Worm (Caenorhabditis elegans): ENCODE measurements around the gene pgp-14.

The pgp-14 gene

DNA sequence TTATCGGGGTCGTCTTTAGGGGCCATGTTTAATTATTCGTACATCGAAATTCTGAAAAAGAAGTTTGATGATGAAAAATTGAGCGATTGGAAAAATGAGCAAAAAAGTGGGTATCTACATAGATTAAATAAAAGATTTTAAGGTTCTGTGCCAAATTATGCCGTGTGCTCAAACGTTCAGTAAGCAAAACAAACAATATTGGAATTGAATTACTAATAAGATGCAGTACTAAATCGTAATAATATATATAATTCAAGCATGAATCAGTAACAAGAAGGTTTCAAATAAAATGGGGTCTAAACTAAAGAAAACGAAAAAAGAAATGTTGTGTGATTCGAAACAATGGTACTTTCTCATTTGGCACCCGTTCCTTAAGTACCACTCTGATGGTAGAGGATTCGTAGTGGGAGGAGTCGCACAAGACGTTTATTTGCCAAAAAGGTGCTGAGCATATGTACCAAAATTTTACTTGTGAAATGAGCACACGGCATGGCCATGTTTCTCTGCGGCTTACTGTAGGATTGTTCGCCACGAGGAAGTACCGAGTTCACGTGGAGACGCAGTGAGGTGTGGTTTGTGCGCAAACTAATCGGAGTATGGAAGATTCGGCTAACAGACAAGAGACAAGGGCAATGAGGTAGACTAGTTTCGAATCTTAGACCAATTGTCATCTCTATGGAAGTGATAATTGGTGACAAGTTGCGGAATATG lies at the start of gene pgp-14:
Gene pgp-14 (minus strand): TSS at position 51 of the 711 bp plus-strand sequence.
- TF ChIP-seq ref-1 (GFP tag; conservative IDR thresholded peaks at IDR 0.05) (no peak), klf-2 (GFP tag; conservative IDR thresholded peaks at IDR 0.05) (no peak), ztf-23 (GFP tag; IDR thresholded peaks at IDR 0.05) (no peak), flt-1 (GFP tag; IDR thresholded peaks at IDR 0.05) (no peak), med-1 (GFP tag; optimal IDR thresholded peaks at IDR 0.05; ENCODE audit: insufficient read depth) (no peak), ztf-29 (GFP tag; IDR thresholded peaks at IDR 0.05) (no peak), cog-1 (tag; optimal IDR thresholded peaks at IDR 0.05) (no peak), T22C8.4 (GFP tag; IDR thresholded peaks at IDR 0.05) (no peak), tab-1 (GFP tag; IDR thresholded peaks at IDR 0.05) (no peak)

DNA sequence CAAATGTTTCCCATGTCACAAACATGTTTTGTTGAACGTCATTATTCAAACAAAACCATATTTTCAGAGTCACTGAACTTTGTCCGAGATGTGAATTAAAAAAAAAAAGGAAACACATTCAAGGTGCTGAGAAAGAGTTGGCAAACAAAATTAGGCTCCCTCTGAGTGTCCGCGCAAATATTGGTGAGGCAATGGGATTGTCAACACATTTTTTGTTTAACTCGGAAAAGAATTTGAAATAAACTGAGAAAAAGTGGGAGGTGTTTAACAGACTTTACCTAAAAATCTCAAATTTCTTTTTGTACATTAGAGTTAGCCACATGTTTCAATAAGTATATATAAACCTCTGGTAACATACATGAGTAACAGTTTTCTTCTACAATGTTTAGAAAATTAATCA lies 44.4 kb upstream of the pgp-14 start, which contains the start of gene abf-6:
Gene abf-6 (plus strand): TSS at position 323 of the 400 bp plus-strand sequence.
- TF ChIP-seq ztf-29 (GFP tag; IDR thresholded peaks at IDR 0.05) = no peak
- no peak for TF ChIP-seq ztf-23 (GFP tag; IDR thresholded peaks at IDR 0.05)
- TF ChIP-seq cog-1 (tag; optimal IDR thresholded peaks at IDR 0.05) = no peak
- TF ChIP-seq flt-1 (GFP tag; IDR thresholded peaks at IDR 0.05) = no peak
- TF ChIP-seq tab-1 (GFP tag; IDR thresholded peaks at IDR 0.05) = no peak
- no peak for TF ChIP-seq T22C8.4 (GFP tag; IDR thresholded peaks at IDR 0.05)
- no peak for TF ChIP-seq med-1 (GFP tag; optimal IDR thresholded peaks at IDR 0.05; ENCODE audit: insufficient read depth)
- no peak for TF ChIP-seq klf-2 (GFP tag; conservative IDR thresholded peaks at IDR 0.05)
- TF ChIP-seq ref-1 (GFP tag; conservative IDR thresholded peaks at IDR 0.05) = no peak

DNA sequence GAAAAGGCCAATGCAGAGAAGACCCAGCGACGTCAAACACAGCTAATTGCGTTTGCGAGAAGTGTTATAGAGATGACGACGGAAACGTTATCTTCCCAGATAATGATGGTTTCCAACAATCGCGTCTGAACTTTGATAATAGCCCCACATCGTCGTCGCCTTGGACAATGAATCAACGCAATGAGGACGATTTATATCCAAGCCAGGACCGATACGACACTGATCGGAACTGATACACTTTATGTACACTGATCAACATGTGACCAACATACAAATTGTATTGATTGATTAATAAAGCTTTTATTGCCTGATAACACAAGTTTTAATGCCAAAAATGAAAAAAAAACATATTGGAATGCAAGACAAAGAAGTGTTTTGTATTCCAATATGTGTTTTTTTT lies 43.7 kb upstream of the pgp-14 start:
- TF ChIP-seq T22C8.4 (GFP tag; IDR thresholded peaks at IDR 0.05) = no peak
- TF ChIP-seq tab-1 (GFP tag; IDR thresholded peaks at IDR 0.05) = no peak
- no peak for TF ChIP-seq ztf-23 (GFP tag; IDR thresholded peaks at IDR 0.05)
- no peak for TF ChIP-seq ztf-29 (GFP tag; IDR thresholded peaks at IDR 0.05)
- no peak for TF ChIP-seq klf-2 (GFP tag; conservative IDR thresholded peaks at IDR 0.05)
- TF ChIP-seq ref-1 (GFP tag; conservative IDR thresholded peaks at IDR 0.05) = no peak
- TF ChIP-seq cog-1 (tag; optimal IDR thresholded peaks at IDR 0.05) = no peak
- TF ChIP-seq flt-1 (GFP tag; IDR thresholded peaks at IDR 0.05) = no peak
- no peak for TF ChIP-seq med-1 (GFP tag; optimal IDR thresholded peaks at IDR 0.05; ENCODE audit: insufficient read depth)

DNA sequence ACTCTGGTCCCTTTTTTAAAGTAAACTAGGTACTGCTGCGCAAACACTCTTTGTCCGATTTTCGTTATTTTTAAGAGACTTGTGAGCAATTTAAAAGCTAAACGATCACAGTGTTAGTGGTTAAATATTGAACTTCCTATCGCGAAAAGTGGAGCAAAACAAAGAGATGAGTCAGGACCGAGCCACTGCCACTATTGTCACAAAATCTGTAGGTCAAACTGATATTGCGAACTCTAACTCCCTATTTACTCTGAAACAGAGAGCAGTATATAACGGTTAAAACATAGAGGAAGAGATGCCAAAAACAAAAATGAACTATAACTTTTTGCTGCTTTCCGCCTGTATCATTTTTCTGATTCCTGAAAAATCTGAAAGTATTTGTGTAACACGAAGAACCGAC lies 43.2 kb upstream of the pgp-14 start, which contains the start of gene abf-5:
Gene abf-5 (plus strand): TSS at position 301 of the 400 bp plus-strand sequence.
- TF ChIP-seq tab-1 (GFP tag; IDR thresholded peaks at IDR 0.05) = no peak

DNA sequence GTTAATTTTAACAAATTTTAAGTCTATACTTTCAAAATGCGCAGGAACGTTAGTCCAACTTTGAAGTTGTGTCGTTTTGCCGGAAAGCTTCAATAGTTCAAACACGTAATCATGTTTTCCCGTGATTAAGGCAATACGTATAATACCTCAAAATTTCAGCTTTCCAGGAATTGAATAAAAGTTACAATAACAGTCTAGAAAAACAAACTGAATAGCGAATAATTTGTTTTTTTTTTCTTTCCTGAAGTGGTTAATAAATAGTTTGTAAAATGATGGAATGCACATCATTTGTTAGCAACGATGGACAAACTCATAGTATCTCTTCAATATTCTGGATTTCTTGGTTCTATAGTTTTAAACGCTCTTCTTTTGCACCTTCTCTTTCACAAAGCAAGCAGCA lies 40.7 kb upstream of the pgp-14 start, which contains the start of gene str-123:
Gene str-123 (plus strand): TSS at position 301 of the 400 bp plus-strand sequence.
- TF ChIP-seq ztf-29 (GFP tag; IDR thresholded peaks at IDR 0.05) (no peak), med-1 (GFP tag; optimal IDR thresholded peaks at IDR 0.05; ENCODE audit: insufficient read depth) (no peak), cog-1 (tag; optimal IDR thresholded peaks at IDR 0.05) (no peak), klf-2 (GFP tag; conservative IDR thresholded peaks at IDR 0.05) (no peak), flt-1 (GFP tag; IDR thresholded peaks at IDR 0.05) (no peak), tab-1 (GFP tag; IDR thresholded peaks at IDR 0.05) (no peak), ztf-23 (GFP tag; IDR thresholded peaks at IDR 0.05) (no peak), T22C8.4 (GFP tag; IDR thresholded peaks at IDR 0.05) (no peak), ref-1 (GFP tag; conservative IDR thresholded peaks at IDR 0.05) (no peak)

DNA sequence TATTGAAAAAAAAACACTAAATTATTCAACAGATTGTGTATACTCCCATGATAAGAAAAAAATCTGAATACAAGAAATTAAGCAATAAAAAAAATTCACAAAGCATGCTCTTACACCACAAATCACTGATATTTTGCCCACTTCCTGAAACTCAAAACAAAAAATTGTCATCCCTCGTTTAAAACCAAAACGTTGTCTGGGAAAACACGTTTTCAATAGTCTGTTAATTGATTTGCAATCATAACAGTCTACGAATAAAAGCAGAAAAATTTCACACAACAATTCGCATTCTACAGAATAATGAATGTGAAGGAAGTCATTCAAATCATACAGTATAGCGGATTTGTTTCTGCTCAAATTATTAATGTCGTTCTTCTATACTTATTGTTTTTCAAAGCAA lies 38.2 kb upstream of the pgp-14 start, which contains the start of gene str-124:
Gene str-124 (plus strand): TSS at position 301 of the 400 bp plus-strand sequence.
- no peak for TF ChIP-seq klf-2 (GFP tag; conservative IDR thresholded peaks at IDR 0.05)
- no peak for TF ChIP-seq cog-1 (tag; optimal IDR thresholded peaks at IDR 0.05)
- TF ChIP-seq ref-1 (GFP tag; conservative IDR thresholded peaks at IDR 0.05) = no peak
- no peak for TF ChIP-seq ztf-29 (GFP tag; IDR thresholded peaks at IDR 0.05)
- TF ChIP-seq ztf-23 (GFP tag; IDR thresholded peaks at IDR 0.05) = no peak
- TF ChIP-seq T22C8.4 (GFP tag; IDR thresholded peaks at IDR 0.05) = no peak
- TF ChIP-seq med-1 (GFP tag; optimal IDR thresholded peaks at IDR 0.05; ENCODE audit: insufficient read depth) = no peak
- no peak for TF ChIP-seq tab-1 (GFP tag; IDR thresholded peaks at IDR 0.05)
- no peak for TF ChIP-seq flt-1 (GFP tag; IDR thresholded peaks at IDR 0.05)

DNA sequence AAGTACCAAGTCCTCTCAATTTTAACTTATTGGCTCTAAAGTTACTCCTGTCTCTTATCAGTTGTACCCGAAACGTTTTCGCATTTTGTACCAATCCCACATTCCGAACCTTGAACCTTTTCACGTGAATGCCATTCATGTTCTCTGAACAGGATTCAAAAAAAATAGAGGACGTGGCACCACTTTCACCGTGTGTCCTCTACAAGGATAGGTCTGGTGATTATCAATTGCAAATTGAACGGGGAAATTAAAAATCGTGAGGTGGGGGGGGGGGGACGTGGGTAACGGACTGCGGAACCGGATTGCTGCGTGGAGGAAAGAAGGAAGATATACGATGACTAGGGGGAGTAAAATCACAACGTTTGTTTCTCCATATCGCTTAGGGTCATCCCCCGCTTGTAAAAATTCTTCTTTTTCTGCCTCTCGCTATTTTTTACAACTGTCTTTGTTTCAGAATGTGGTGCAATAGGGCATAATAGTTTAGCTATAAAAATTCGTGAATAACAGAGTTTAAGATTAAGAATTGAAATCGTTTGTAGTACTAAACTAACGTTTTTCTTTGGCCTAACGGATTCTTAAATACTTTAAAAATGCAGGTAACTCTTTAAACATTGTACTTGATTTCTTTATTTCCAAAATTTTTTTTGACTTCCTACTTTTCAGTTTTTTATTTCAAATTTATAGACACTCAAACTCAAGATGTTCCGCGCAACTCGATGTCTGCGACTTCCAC lies 32.5 kb upstream of the pgp-14 start, which contains the start of gene alh-13:
Gene alh-13 (plus strand): TSS at position 683 of the 733 bp plus-strand sequence.
- TF ChIP-seq klf-2 (GFP tag; conservative IDR thresholded peaks at IDR 0.05) = no peak
- no peak for TF ChIP-seq T22C8.4 (GFP tag; IDR thresholded peaks at IDR 0.05)
- no peak for TF ChIP-seq ztf-29 (GFP tag; IDR thresholded peaks at IDR 0.05)
- no peak for TF ChIP-seq med-1 (GFP tag; optimal IDR thresholded peaks at IDR 0.05; ENCODE audit: insufficient read depth)
- no peak for TF ChIP-seq cog-1 (tag; optimal IDR thresholded peaks at IDR 0.05)
- no peak for TF ChIP-seq tab-1 (GFP tag; IDR thresholded peaks at IDR 0.05)
- no peak for TF ChIP-seq flt-1 (GFP tag; IDR thresholded peaks at IDR 0.05)
- TF ChIP-seq ref-1 (GFP tag; conservative IDR thresholded peaks at IDR 0.05) = no peak
- no peak for TF ChIP-seq ztf-23 (GFP tag; IDR thresholded peaks at IDR 0.05)

DNA sequence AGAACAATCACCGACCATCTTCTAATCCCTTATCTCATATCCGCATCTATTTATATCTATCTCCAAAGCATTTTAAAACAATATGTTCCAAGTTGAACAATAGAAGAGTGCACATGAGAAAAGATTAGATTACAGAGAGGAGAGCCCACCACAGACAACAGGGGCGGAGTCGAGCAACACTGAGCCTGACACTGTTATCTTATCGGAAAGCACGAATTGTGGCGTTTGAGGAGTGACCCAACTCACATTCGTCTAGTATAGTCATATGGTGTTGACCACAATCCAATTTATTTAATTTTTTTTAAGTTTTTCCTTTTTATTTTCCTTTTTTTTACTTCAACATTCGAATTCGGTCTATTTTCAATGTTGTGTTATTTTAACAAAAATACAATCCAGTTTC lies 31.3 kb upstream of the pgp-14 start:
- TF ChIP-seq flt-1 (GFP tag; IDR thresholded peaks at IDR 0.05) (no peak), med-1 (GFP tag; optimal IDR thresholded peaks at IDR 0.05; ENCODE audit: insufficient read depth) (no peak), ztf-29 (GFP tag; IDR thresholded peaks at IDR 0.05) (no peak), ref-1 (GFP tag; conservative IDR thresholded peaks at IDR 0.05) (no peak), tab-1 (GFP tag; IDR thresholded peaks at IDR 0.05) (no peak), klf-2 (GFP tag; conservative IDR thresholded peaks at IDR 0.05) (no peak), ztf-23 (GFP tag; IDR thresholded peaks at IDR 0.05) (no peak), cog-1 (tag; optimal IDR thresholded peaks at IDR 0.05) (no peak)

DNA sequence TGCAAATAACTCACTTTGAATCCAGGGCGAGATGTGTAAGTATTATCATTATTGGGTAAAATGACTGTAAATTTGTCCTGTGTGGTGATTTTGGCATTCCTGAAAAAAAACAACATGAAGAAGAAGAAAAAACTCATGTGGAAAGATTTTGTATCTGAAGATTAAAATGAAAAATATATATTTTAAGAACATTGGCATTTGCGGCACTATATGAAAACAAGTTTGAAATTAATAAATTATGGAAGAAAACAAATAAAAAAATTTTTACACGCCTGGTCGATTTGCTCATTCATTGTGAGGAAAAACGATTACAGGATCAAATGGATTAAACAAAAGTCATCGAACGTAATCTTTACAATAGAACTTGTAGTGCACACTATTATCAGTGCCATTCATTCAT lies 20.3 kb upstream of the pgp-14 start, which contains the start of gene ilc-17.1:
Gene ilc-17.1 (minus strand): TSS at position 101 of the 400 bp plus-strand sequence.
- no peak for TF ChIP-seq ref-1 (GFP tag; conservative IDR thresholded peaks at IDR 0.05)
- no peak for TF ChIP-seq tab-1 (GFP tag; IDR thresholded peaks at IDR 0.05)
- no peak for TF ChIP-seq flt-1 (GFP tag; IDR thresholded peaks at IDR 0.05)
